Worm (Caenorhabditis elegans): ENCODE data around the gene B0554.7.

DNA sequence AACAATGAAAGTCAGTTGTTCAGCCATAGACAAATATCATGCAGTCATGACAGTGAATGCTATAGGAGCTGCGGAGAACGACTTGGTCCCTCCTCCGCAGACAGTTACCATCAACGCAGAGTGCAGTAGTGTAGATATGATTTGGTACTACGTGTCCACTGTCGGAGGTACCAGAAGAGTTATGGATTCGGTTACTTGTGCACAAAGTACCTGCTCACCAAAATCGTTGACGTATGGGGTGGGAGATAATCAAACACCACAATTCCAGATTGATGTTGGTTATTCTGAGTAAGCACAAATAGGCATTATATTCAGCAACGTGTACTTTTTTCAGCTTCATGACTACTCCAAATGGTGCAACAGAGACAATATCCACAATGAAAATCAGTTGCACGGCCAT lies 7.8 kb downstream of the B0554.7 start:
- TF ChIP-seq ref-1 (GFP tag; conservative IDR thresholded peaks at IDR 0.05) (no peak), flt-1 (GFP tag; IDR thresholded peaks at IDR 0.05) (no peak), klf-2 (GFP tag; conservative IDR thresholded peaks at IDR 0.05) (no peak), ztf-23 (GFP tag; IDR thresholded peaks at IDR 0.05) (no peak), tab-1 (GFP tag; IDR thresholded peaks at IDR 0.05) (no peak), med-1 (GFP tag; optimal IDR thresholded peaks at IDR 0.05; ENCODE audit: insufficient read depth) (no peak)
